Worm (Caenorhabditis elegans) whole organism, early embryonic: Measurements from ENCODE around the gene F43E12.1.

Experiments used
- ama-1 ChIP-seq: fragments of 150-350 bp; optimal IDR thresholded peaks from 2 replicates; lab custom pipeline; 2014
- hmbx-1 ChIP-seq: sonication (generic microtip); optimal IDR thresholded peaks from 2 replicates; lab custom pipeline; 2016; ENCODE audit warnings: mild to moderate bottlenecking, missing genetic modification characterization, missing compliant biosample characterization
- hmg-4 ChIP-seq: fragments of 200-800 bp; sonication (Bioruptor generic); optimal IDR thresholded peaks from 2 replicates; lab custom pipeline; 2018; ENCODE audit warnings: mild to moderate bottlenecking, missing genetic modification characterization, missing compliant biosample characterization

DNA sequence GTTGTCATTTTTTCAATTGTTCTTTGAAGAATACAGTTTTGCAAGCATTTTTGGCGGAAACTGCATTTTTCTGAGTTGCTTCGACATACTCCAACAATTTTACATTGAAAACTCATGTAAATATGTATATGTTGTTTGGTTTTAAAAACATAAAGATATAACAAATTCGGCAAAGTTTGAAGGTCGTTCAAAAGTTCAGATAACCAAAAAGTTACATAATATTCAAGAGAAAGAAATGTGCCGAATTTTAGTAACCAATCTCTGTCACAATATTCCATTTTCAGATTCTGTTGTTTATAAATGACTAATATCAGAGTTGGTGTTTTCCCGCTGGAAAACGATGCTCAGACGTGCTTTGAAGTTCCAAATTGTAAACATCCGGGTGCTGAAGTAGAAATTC is 29.0 kb downstream of the F43E12.1 start, which contains the start of gene ZK867.2:
- TF ChIP-seq hmg-4 (GFP tag; lab: Kevin White, UChicago) (no peak), hmbx-1 (tag; lab: Kevin White, UChicago) (no peak), ama-1 (lab: Kevin White, UChicago) (no peak)
